Worm (Caenorhabditis elegans): ENCODE measurements around the gene sdz-20.

Gene sdz-20

ce11 chrIII:13324739-13325138 lies 9.1 kb upstream of the sdz-20 start, which contains the start of gene F53A2.1:
TSS of gene F53A2.1 (minus strand) at chrIII:13324839.
- no peak for TF ChIP-seq unc-62 (GFP tag; optimal IDR thresholded peaks at IDR 0.05)

ce11 chrIII:13328911-13329310 lies 4.9 kb upstream of the sdz-20 start:
- TF ChIP-seq unc-62 (GFP tag; optimal IDR thresholded peaks at IDR 0.05), result no peak

ce11 chrIII:13339672-13340071 lies 5.8 kb downstream of the sdz-20 start, which contains the start of gene F53A2.3:
TSS of gene F53A2.3 (minus strand) at chrIII:13339772.
- TF ChIP-seq unc-62 (GFP tag; optimal IDR thresholded peaks at IDR 0.05), result no peak

ce11 chrIII:13340504-13341274 lies 6.8 kb downstream of the sdz-20 start:
- no peak for TF ChIP-seq unc-62 (GFP tag; optimal IDR thresholded peaks at IDR 0.05)

- no peak for TF ChIP-seq unc-62 (GFP tag; optimal IDR thresholded peaks at IDR 0.05)
Observed at ce11 chrIII:13341275-13341626, 7.4 kb downstream of the sdz-20 start, which contains the start of gene nud-1. TSS of gene nud-1 (plus strand) at chrIII:13341527.

ce11 chrIII:13342079-13342734 lies 8.4 kb downstream of the sdz-20 start, which contains the start of gene dro-1:
TSS of gene dro-1 (plus strand) at chrIII:13342684.
- no peak for TF ChIP-seq unc-62 (GFP tag; optimal IDR thresholded peaks at IDR 0.05)

- no peak for TF ChIP-seq unc-62 (GFP tag; optimal IDR thresholded peaks at IDR 0.05)
Observed at ce11 chrIII:13343117-13343516, 9.3 kb downstream of the sdz-20 start, which contains the start of gene ife-1. TSS of gene ife-1 (plus strand) at chrIII:13343417.

ce11 chrIII:13343562-13344139 lies 9.8 kb downstream of the sdz-20 start:
- no peak for TF ChIP-seq unc-62 (GFP tag; optimal IDR thresholded peaks at IDR 0.05)

ce11 chrIII:13344538-13345136 lies 10.8 kb downstream of the sdz-20 start, which contains the start of gene acaa-2:
TSS of gene acaa-2 (plus strand) at chrIII:13344937.
- no peak for TF ChIP-seq unc-62 (GFP tag; optimal IDR thresholded peaks at IDR 0.05)

ce11 chrIII:13346785-13347184 lies 12.9 kb downstream of the sdz-20 start, which contains the start of gene mtm-6:
TSS of gene mtm-6 (plus strand) at chrIII:13347085.
- TF ChIP-seq unc-62 (GFP tag; optimal IDR thresholded peaks at IDR 0.05), result no peak

- no peak for TF ChIP-seq unc-62 (GFP tag; optimal IDR thresholded peaks at IDR 0.05)
Observed at ce11 chrIII:13347782-13348327, 14.0 kb downstream of the sdz-20 start.

ce11 chrIII:13348891-13349290 lies 15.0 kb downstream of the sdz-20 start:
- no peak for TF ChIP-seq unc-62 (GFP tag; optimal IDR thresholded peaks at IDR 0.05)

- no peak for TF ChIP-seq unc-62 (GFP tag; optimal IDR thresholded peaks at IDR 0.05)
Observed at ce11 chrIII:13350964-13351363, 17.1 kb downstream of the sdz-20 start.

ce11 chrIII:13359256-13359655 lies 25.4 kb downstream of the sdz-20 start, which contains the start of gene F53A2.9:
TSS of gene F53A2.9 (minus strand) at chrIII:13359356.
- TF ChIP-seq unc-62 (GFP tag; optimal IDR thresholded peaks at IDR 0.05), result no peak

ce11 chrIII:13359847-13360246 lies 26.0 kb downstream of the sdz-20 start:
- TF ChIP-seq unc-62 (GFP tag; optimal IDR thresholded peaks at IDR 0.05), result no peak

- no peak for TF ChIP-seq unc-62 (GFP tag; optimal IDR thresholded peaks at IDR 0.05)
Observed at ce11 chrIII:13370980-13371379, 37.1 kb downstream of the sdz-20 start, which contains the start of gene T03F6.9. TSS of gene T03F6.9 (minus strand) at chrIII:13371080.

Measured in whole organism, dauer.